Fruit fly (Drosophila melanogaster) whole organism: ENCODE results near the gene CG1552.

Experiments used
- CG8478 ChIP-seq: fragments of >200 bp; optimal IDR thresholded peaks from 2 replicates; lab custom pipeline; 2018; ENCODE audit warnings: inconsistent platforms
- Dll ChIP-seq: fragments of >200 bp; optimal IDR thresholded peaks from 2 replicates; lab custom pipeline; 2017
- EcR ChIP-seq, 2 experiments: fragments of >200 bp; optimal IDR thresholded peaks; 2 replicates each; lab custom pipeline; 2017; ENCODE audit warnings: missing biosample characterization in 2 of 2, missing genetic modification characterization in 2 of 2, missing genetic modification reagents in 2 of 2
- pan ChIP-seq: fragments of >200 bp; optimal IDR thresholded peaks from 2 replicates; lab custom pipeline; 2017
- psq ChIP-seq: fragments of >200 bp; optimal IDR thresholded peaks from 2 replicates; lab custom pipeline; 2017
- usp ChIP-seq: fragments of >200 bp; optimal IDR thresholded peaks from 2 replicates; lab custom pipeline; 2017; ENCODE audit warnings: missing biosample characterization, missing genetic modification characterization, mixed read lengths

- TF ChIP-seq psq (lab: Kevin White, UChicago), result no peak
- TF ChIP-seq CG8478 (lab: Kevin White, UChicago), result no peak
- TF ChIP-seq Dll (lab: Kevin White, UChicago), result no peak
- no peak for TF ChIP-seq pan (lab: Kevin White, UChicago)
- TF ChIP-seq EcR (GFP tag; optimal IDR thresholded peaks at IDR 0.05; lab: Kevin White, UChicago), result no peak
- no peak for TF ChIP-seq usp (GFP tag; lab: Kevin White, UChicago)
These were observed 28.5 kb upstream of the CG1552 start for dm6 chrX:11081834-11082233.
